Fruit fly (Drosophila melanogaster) whole organism, embryonic: Measurements from ENCODE around the gene CG15429.

Source experiments
- CG10209 ChIP-seq: fragments of 200-800 bp; sonication (Bioruptor generic); optimal IDR thresholded peaks from 3 replicates; lab custom pipeline; 2017; ENCODE audit warnings: missing biosample characterization, mild to moderate bottlenecking, missing genetic modification characterization, missing genetic modification reagents
- CG9797 ChIP-seq: fragments of 200-800 bp; sonication (Bioruptor generic); optimal IDR thresholded peaks from 3 replicates; lab custom pipeline; 2018; ENCODE audit warnings: missing biosample characterization, mild to moderate bottlenecking, missing genetic modification characterization
- Fer1 ChIP-seq: fragments of 200-800 bp; sonication (Bioruptor generic); optimal IDR thresholded peaks from 2 replicates; lab custom pipeline; 2017; ENCODE audit warnings: missing biosample characterization, mild to moderate bottlenecking, missing genetic modification characterization
- dm ChIP-seq: fragments of 200-800 bp; sonication (Bioruptor generic); optimal IDR thresholded peaks from 3 replicates; lab custom pipeline; 2016; ENCODE audit warnings: missing biosample characterization, missing genetic modification characterization
- insv ChIP-seq, 2 experiments: fragments of 200-800 bp; sonication (Bioruptor generic); optimal IDR thresholded peaks; 3 replicates each; lab custom pipeline; 2016 to 2018; ENCODE audit warnings: missing biosample characterization in 2 of 2, missing genetic modification characterization in 2 of 2

- TF ChIP-seq insv (GFP tag; optimal IDR thresholded peaks at IDR 0.05; lab: Kevin White, UChicago) (no peak), CG9797 (no peak), dm (no peak), CG10209 (GFP tag; lab: Kevin White, UChicago) (no peak), Fer1 (GFP tag; lab: Kevin White, UChicago) (no peak)
These were observed 4.2 kb upstream of the CG15429 start for dm6 chr2L:4348545-4348944.
